Fruit fly (Drosophila melanogaster): ENCODE results near the gene Nup160.

DNA sequence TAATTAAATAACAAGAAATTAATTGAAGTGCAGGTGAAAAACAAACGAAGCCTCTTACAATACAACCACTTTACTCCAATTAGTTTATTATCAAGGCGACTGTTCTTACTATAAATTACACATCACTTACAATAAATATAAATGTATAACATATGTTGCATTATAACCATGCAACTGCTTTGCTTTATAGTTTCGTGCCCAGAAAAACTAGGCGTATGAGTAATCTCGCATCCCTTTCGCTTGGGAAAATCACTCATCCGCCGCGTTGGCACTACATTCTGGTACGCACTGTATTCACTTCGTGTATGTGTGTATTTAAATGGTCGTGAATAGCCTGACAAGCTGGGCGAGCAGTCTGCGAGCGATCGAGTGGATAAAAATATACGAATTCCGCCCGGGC lies 46.3 kb downstream of the Nup160 start:
- TF ChIP-seq fru (GFP tag; optimal IDR thresholded peaks at IDR 0.05) = no peak
- no peak for TF ChIP-seq ey (GFP tag; optimal IDR thresholded peaks at IDR 0.05)
- no peak for TF ChIP-seq Myc (optimal IDR thresholded peaks at IDR 0.05)
- TF ChIP-seq HLH106 (tag; optimal IDR thresholded peaks at IDR 0.05) = no peak
- TF ChIP-seq Dfd (GFP tag; optimal IDR thresholded peaks at IDR 0.05) = no peak
- TF ChIP-seq Dif (GFP tag; optimal IDR thresholded peaks at IDR 0.05; ENCODE audit: partially characterized antibody) = no peak
- TF ChIP-seq usp (GFP tag; optimal IDR thresholded peaks at IDR 0.05) = no peak
- TF ChIP-seq CG32264 (GFP tag; optimal IDR thresholded peaks at IDR 0.05) = no peak
- TF ChIP-seq CrebA (GFP tag; optimal IDR thresholded peaks at IDR 0.05; ENCODE audit: borderline replicate concordance) = no peak
